Worm (Caenorhabditis elegans) whole organism, late embryonic: Measurements from ENCODE around the gene best-2.

Experiments used
- F13H6.1 ChIP-seq: sonication (generic microtip); optimal IDR thresholded peaks from 2 replicates; lab custom pipeline; 2016; ENCODE audit warnings: missing genetic modification characterization, missing compliant biosample characterization
- K02D7.2 ChIP-seq: sonication (generic microtip); optimal IDR thresholded peaks from 2 replicates; lab custom pipeline; 2017; ENCODE audit warnings: mild to moderate bottlenecking, missing genetic modification characterization, missing compliant biosample characterization
- Y22D7AL.16 ChIP-seq: sonication (generic microtip); optimal IDR thresholded peaks from 2 replicates; lab custom pipeline; 2016; ENCODE audit warnings: missing genetic modification characterization, missing compliant biosample characterization
- ahr-1 ChIP-seq: sonication (generic microtip); optimal IDR thresholded peaks from 2 replicates; lab custom pipeline; 2016; ENCODE audit warnings: missing genetic modification characterization, missing compliant biosample characterization
- ceh-18 ChIP-seq: sonication (generic microtip); optimal IDR thresholded peaks from 2 replicates; lab custom pipeline; 2016; ENCODE audit warnings: missing genetic modification characterization, missing compliant biosample characterization
- ceh-22 ChIP-seq: sonication (generic microtip); optimal IDR thresholded peaks from 2 replicates; lab custom pipeline; 2017; ENCODE audit warnings: missing biosample characterization, missing genetic modification characterization
- ceh-30 ChIP-seq: fragments of 150-350 bp; optimal IDR thresholded peaks from 2 replicates; lab custom pipeline; 2014; ENCODE audit warnings: missing biosample characterization, missing genetic modification characterization
- ceh-34 ChIP-seq: sonication (generic microtip); optimal IDR thresholded peaks from 2 replicates; lab custom pipeline; 2016; ENCODE audit warnings: mild to moderate bottlenecking, missing genetic modification characterization, missing compliant biosample characterization
- ceh-45 ChIP-seq: fragments of 200-800 bp; sonication (Bioruptor generic); IDR thresholded peaks from 2 replicates; pipeline ENCODE4 v1.3.6; 2022; ENCODE audit warnings: missing genetic modification reagents, missing genetic modification characterization, missing compliant biosample characterization
- ceh-9 ChIP-seq: sonication (generic microtip); optimal IDR thresholded peaks from 2 replicates; lab custom pipeline; 2016; ENCODE audit warnings: mild to moderate bottlenecking, missing genetic modification characterization, inconsistent platforms, missing compliant biosample characterization
- che-1 ChIP-seq: sonication (generic microtip); optimal IDR thresholded peaks from 2 replicates; lab custom pipeline; 2016; ENCODE audit warnings: mild to moderate bottlenecking, missing genetic modification characterization, missing compliant biosample characterization
- eyg-1 ChIP-seq: sonication (generic microtip); optimal IDR thresholded peaks from 2 replicates; lab custom pipeline; 2016; ENCODE audit warnings: missing genotype, missing genetic modification characterization, missing compliant biosample characterization
- fax-1 ChIP-seq: sonication (generic microtip); optimal IDR thresholded peaks from 2 replicates; lab custom pipeline; 2016; ENCODE audit warnings: missing genotype, missing genetic modification characterization, missing compliant biosample characterization
- fkh-10 ChIP-seq: fragments of 150-350 bp; optimal IDR thresholded peaks from 2 replicates; lab custom pipeline; 2014; ENCODE audit warnings: missing biosample characterization, missing genetic modification reagents, missing genetic modification characterization
- gmeb-2 ChIP-seq: sonication (generic microtip); optimal IDR thresholded peaks from 2 replicates; lab custom pipeline; 2016; ENCODE audit warnings: missing genetic modification characterization, inconsistent platforms, missing compliant biosample characterization
- hlh-15 ChIP-seq: sonication (generic microtip); optimal IDR thresholded peaks from 2 replicates; lab custom pipeline; 2016; ENCODE audit warnings: missing genetic modification characterization, missing compliant biosample characterization
- hlh-30 ChIP-seq: sonication (generic microtip); optimal IDR thresholded peaks from 2 replicates; lab custom pipeline; 2017; ENCODE audit warnings: antibody characterized with exemption, missing genetic modification characterization, missing compliant biosample characterization; ENCODE audit not compliant: insufficient read depth
- lim-6 ChIP-seq: sonication (generic microtip); optimal IDR thresholded peaks from 2 replicates; lab custom pipeline; 2016; ENCODE audit warnings: missing genetic modification characterization, missing compliant biosample characterization
- lin-11 ChIP-seq: fragments of 200-800 bp; sonication (Bioruptor generic); optimal IDR thresholded peaks from 2 replicates; lab custom pipeline; 2018; ENCODE audit warnings: mild to moderate bottlenecking, missing genetic modification characterization, missing compliant biosample characterization
- madf-2 ChIP-seq: sonication (generic microtip); optimal IDR thresholded peaks from 2 replicates; lab custom pipeline; 2017; ENCODE audit warnings: missing genetic modification characterization, missing compliant biosample characterization
- nfya-1 ChIP-seq: sonication (generic microtip); optimal IDR thresholded peaks from 2 replicates; lab custom pipeline; 2017; ENCODE audit warnings: missing genetic modification characterization, mild to moderate bottlenecking, missing compliant biosample characterization, antibody characterized with exemption, moderate library complexity
- nhr-232 ChIP-seq: sonication (generic microtip); optimal IDR thresholded peaks from 2 replicates; lab custom pipeline; 2016; ENCODE audit warnings: missing genetic modification characterization, missing compliant biosample characterization
- npax-4 ChIP-seq: sonication (generic microtip); optimal IDR thresholded peaks from 2 replicates; lab custom pipeline; 2016; ENCODE audit warnings: missing genetic modification characterization, missing compliant biosample characterization
- odd-2 ChIP-seq: sonication (generic microtip); optimal IDR thresholded peaks from 2 replicates; lab custom pipeline; 2017; ENCODE audit warnings: antibody characterized with exemption, mild to moderate bottlenecking, missing genetic modification characterization, missing compliant biosample characterization
- pag-3 ChIP-seq: sonication (generic microtip); optimal IDR thresholded peaks from 2 replicates; lab custom pipeline; 2016; ENCODE audit warnings: missing compliant biosample characterization, missing genetic modification characterization, borderline replicate concordance
- pat-9 ChIP-seq: fragments of 200-800 bp; sonication (Bioruptor generic); optimal IDR thresholded peaks from 2 replicates; lab custom pipeline; 2018; ENCODE audit warnings: mild to moderate bottlenecking, missing genetic modification characterization, moderate library complexity, missing compliant biosample characterization
- pha-4 ChIP-seq: fragments of 150-350 bp; optimal IDR thresholded peaks from 2 replicates; lab custom pipeline; 2018; ENCODE audit warnings: missing biosample characterization, missing genetic modification reagents, missing genetic modification characterization
- pqm-1 ChIP-seq: sonication (generic microtip); optimal IDR thresholded peaks from 2 replicates; lab custom pipeline; 2016; ENCODE audit warnings: missing genetic modification characterization, missing compliant biosample characterization
- ref-2 ChIP-seq: sonication (generic microtip); optimal IDR thresholded peaks from 2 replicates; lab custom pipeline; 2016; ENCODE audit warnings: missing genetic modification characterization, missing compliant biosample characterization
- sdc-2 ChIP-seq: sonication (generic microtip); optimal IDR thresholded peaks from 2 replicates; lab custom pipeline; 2016; ENCODE audit warnings: missing genotype, missing genetic modification characterization, missing compliant biosample characterization
- sox-2 ChIP-seq: fragments of 200-800 bp; sonication (Bioruptor generic); IDR thresholded peaks from 2 replicates; pipeline ENCODE4 v1.3.6; 2022; ENCODE audit warnings: missing genetic modification reagents, missing genetic modification characterization, missing compliant biosample characterization
- tbx-2 ChIP-seq: sonication (generic microtip); optimal IDR thresholded peaks from 2 replicates; lab custom pipeline; 2016; ENCODE audit warnings: missing genetic modification characterization, missing compliant biosample characterization
- tbx-7 ChIP-seq: sonication (generic microtip); optimal IDR thresholded peaks from 2 replicates; lab custom pipeline; 2016; ENCODE audit warnings: missing genotype, missing genetic modification characterization, missing compliant biosample characterization

best-2 gene

DNA sequence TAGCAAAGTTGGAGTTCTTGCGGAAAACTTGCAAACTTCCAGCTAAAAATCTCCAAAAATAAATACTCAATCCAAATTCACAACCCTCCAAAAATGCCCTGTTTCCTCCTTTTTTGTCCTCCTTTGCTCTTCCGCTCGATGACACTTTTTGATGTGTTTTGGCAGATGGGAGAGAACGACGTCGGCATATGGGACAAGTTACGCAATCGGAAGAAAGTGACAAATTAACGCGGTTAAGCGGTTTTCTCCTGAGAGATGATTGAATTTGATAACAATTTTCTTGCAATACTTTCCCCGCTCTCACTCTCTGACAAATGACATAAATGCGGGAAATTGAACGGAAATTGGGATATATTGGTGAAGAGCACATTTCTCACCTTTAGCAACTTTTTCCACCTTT is 3.8 kb upstream of the best-2 start:
- TF ChIP-seq ceh-30 (no peak), tbx-7 (tag; lab: Kevin White, UChicago) (no peak), fkh-10 (GFP tag; lab: Kevin White, UChicago) (no peak), fax-1 (tag; lab: Kevin White, UChicago) (no peak), Y22D7AL.16 (tag; lab: Kevin White, UChicago) (no peak), odd-2 (tag; lab: Kevin White, UChicago) (no peak), pqm-1 (tag; lab: Kevin White, UChicago) (no peak)

ce11 chrIV:13110876-13111275 is 2.0 kb downstream of the best-2 start:
- TF ChIP-seq sdc-2 (tag; lab: Kevin White, UChicago) (no peak), pag-3 (tag; lab: Kevin White, UChicago) (no peak), nhr-232 (tag; lab: Kevin White, UChicago) (no peak), lin-11 (tag; lab: Kevin White, UChicago) (no peak), ceh-34 (tag; lab: Kevin White, UChicago) (no peak), tbx-2 (tag; lab: Kevin White, UChicago) (no peak), ceh-30 (no peak)

ce11 chrIV:13109751-13110150 is 3.1 kb downstream of the best-2 start, which contains the start of gene best-1:
Gene best-1, minus strand, starts transcription at chrIV:13109779.
- TF ChIP-seq lin-11 (tag; lab: Kevin White, UChicago): no peak
- no peak for TF ChIP-seq hlh-30
- TF ChIP-seq sox-2 (GFP tag; lab: Robert Waterston, UW): no peak
- no peak for TF ChIP-seq sdc-2 (tag; lab: Kevin White, UChicago)
- TF ChIP-seq ceh-34 (tag; lab: Kevin White, UChicago): no peak
- TF ChIP-seq, all 69 proteins: peak for 0

ce11 chrIV:13108430-13108829 is 4.5 kb downstream of the best-2 start:
- no peak for TF ChIP-seq ref-2
- TF ChIP-seq lim-6 (tag; lab: Kevin White, UChicago): no peak
- TF ChIP-seq F13H6.1 (tag; lab: Kevin White, UChicago): no peak
- no peak for TF ChIP-seq fkh-10 (GFP tag; lab: Kevin White, UChicago)
- no peak for TF ChIP-seq ceh-9 (tag; lab: Kevin White, UChicago)
- TF ChIP-seq pat-9 (tag; lab: Kevin White, UChicago): no peak
- TF ChIP-seq ahr-1: no peak
- TF ChIP-seq madf-2 (tag; lab: Kevin White, UChicago): no peak
- TF ChIP-seq ceh-18 (tag; lab: Kevin White, UChicago): no peak
- TF ChIP-seq ceh-22: no peak

- TF ChIP-seq nfya-1 (tag; lab: Kevin White, UChicago) (no peak), gmeb-2 (tag; lab: Kevin White, UChicago) (no peak), ceh-45 (GFP tag; lab: Robert Waterston, UW) (no peak), hlh-15 (no peak), F13H6.1 (tag; lab: Kevin White, UChicago) (no peak), pha-4 (tag; lab: Kevin White, UChicago) (no peak), eyg-1 (no peak)
- TF ChIP-seq, all 69 proteins: peak for 0
These were observed 5.5 kb downstream of the best-2 start, which contains the start of gene B0564.2 for ce11 chrIV:13107359-13107758. Gene B0564.2, plus strand, starts transcription at chrIV:13107659.

DNA sequence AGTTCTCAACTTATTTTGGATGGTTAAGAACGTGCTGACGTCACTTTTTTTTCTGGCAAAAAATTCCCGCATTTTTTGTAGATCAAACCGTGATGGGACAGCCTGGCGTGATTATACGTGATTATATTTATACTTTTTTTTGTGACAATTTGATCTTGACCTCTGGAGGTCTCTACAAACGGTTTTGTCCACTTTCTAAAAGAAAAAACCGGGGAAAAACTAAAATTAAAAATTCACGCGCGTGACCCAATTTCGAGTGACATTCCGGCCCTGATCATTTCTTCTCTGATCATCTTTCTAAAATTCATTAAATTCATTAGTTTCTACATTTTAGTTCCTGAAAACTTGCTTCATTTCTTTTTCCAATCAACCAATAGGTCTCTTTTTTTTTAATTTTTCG is 8.0 kb downstream of the best-2 start, which contains the start of gene rde-11:
Gene rde-11 (plus strand): TSS at position 301 of the 400 bp plus-strand sequence.
- TF ChIP-seq fkh-10 (GFP tag; lab: Kevin White, UChicago): no peak
- TF ChIP-seq sox-2 (GFP tag; lab: Robert Waterston, UW): no peak
- no peak for TF ChIP-seq K02D7.2 (tag; lab: Kevin White, UChicago)
- TF ChIP-seq npax-4 (tag; lab: Kevin White, UChicago): no peak
- TF ChIP-seq che-1 (tag; lab: Kevin White, UChicago): no peak
